Fruit fly (Drosophila melanogaster) whole organism, prepupa: Measurements from ENCODE around the gene mRpL22.

ENCODE experiments used
- Blimp-1 ChIP-seq: fragments of 200-800 bp; sonication (Bioruptor generic); optimal IDR thresholded peaks from 3 replicates; lab custom pipeline; 2017; ENCODE audit warnings: missing biosample characterization, missing genetic modification characterization, mild to moderate bottlenecking, moderate library complexity, missing genetic modification reagents
- CG10631 ChIP-seq: fragments of 200-800 bp; sonication (Bioruptor generic); optimal IDR thresholded peaks from 2 replicates; lab custom pipeline; 2016; ENCODE audit warnings: missing biosample characterization, missing genetic modification characterization
- CG10669 ChIP-seq: fragments of 200-800 bp; sonication (Bioruptor generic); optimal IDR thresholded peaks from 3 replicates; lab custom pipeline; 2018; ENCODE audit warnings: missing biosample characterization, mild to moderate bottlenecking, missing genetic modification characterization, moderate library complexity
- CG11294 ChIP-seq: fragments of 200-800 bp; sonication (Bioruptor generic); IDR thresholded peaks from 2 replicates; pipeline ENCODE4 v1.3.6; 2022; ENCODE audit warnings: missing biosample characterization, missing genetic modification characterization
- CG11762 ChIP-seq: fragments of 200-800 bp; sonication (Bioruptor generic); optimal IDR thresholded peaks from 3 replicates; lab custom pipeline; 2016; ENCODE audit warnings: missing biosample characterization, missing genetic modification characterization; ENCODE audit not compliant: insufficient read depth
- CG15336 ChIP-seq: fragments of 200-800 bp; sonication (Bioruptor generic); IDR thresholded peaks from 2 replicates; pipeline ENCODE4 v1.3.6; 2022; ENCODE audit warnings: missing biosample characterization, missing genetic modification characterization
- CG1621 ChIP-seq: fragments of 200-800 bp; sonication (Bioruptor generic); optimal IDR thresholded peaks from 3 replicates; lab custom pipeline; 2018; ENCODE audit warnings: missing biosample characterization, mild to moderate bottlenecking, missing genetic modification characterization
- CG16779 ChIP-seq: fragments of 200-800 bp; sonication (Bioruptor generic); optimal IDR thresholded peaks from 3 replicates; lab custom pipeline; 2017; ENCODE audit warnings: missing biosample characterization, mild to moderate bottlenecking, missing genetic modification characterization
- CG3032 ChIP-seq: fragments of 200-800 bp; optimal IDR thresholded peaks from 2 replicates; lab custom pipeline; 2019; ENCODE audit warnings: missing biosample characterization, mild to moderate bottlenecking, missing genetic modification characterization, moderate library complexity
- CG32006 ChIP-seq: fragments of 200-800 bp; sonication (Bioruptor generic); optimal IDR thresholded peaks from 3 replicates; lab custom pipeline; 2017; ENCODE audit warnings: missing biosample characterization, mild to moderate bottlenecking, missing genetic modification characterization
- CG34406 ChIP-seq: fragments of 200-800 bp; sonication (Bioruptor generic); optimal IDR thresholded peaks from 3 replicates; lab custom pipeline; 2016; ENCODE audit warnings: missing biosample characterization, missing genetic modification characterization
- CG3919 ChIP-seq: fragments of 200-800 bp; sonication (Bioruptor generic); optimal IDR thresholded peaks from 3 replicates; lab custom pipeline; 2016; ENCODE audit warnings: missing biosample characterization, missing genetic modification characterization
- CG4318 ChIP-seq: fragments of 200-800 bp; sonication (Bioruptor generic); optimal IDR thresholded peaks from 3 replicates; lab custom pipeline; 2017; ENCODE audit warnings: missing biosample characterization, mild to moderate bottlenecking, missing genetic modification characterization
- CG6163 ChIP-seq: fragments of 200-800 bp; sonication (Bioruptor generic); IDR thresholded peaks from 3 replicates; pipeline ENCODE4 v1.3.6; 2022; ENCODE audit warnings: missing biosample characterization, missing genetic modification characterization
- CG6276 ChIP-seq: fragments of 200-800 bp; sonication (Bioruptor generic); optimal IDR thresholded peaks from 2 replicates; lab custom pipeline; 2017; ENCODE audit warnings: missing biosample characterization, mild to moderate bottlenecking, missing genetic modification characterization
- CG6792 ChIP-seq: fragments of 200-800 bp; sonication (Bioruptor generic); optimal IDR thresholded peaks from 3 replicates; lab custom pipeline; 2016; ENCODE audit warnings: missing biosample characterization, missing genetic modification characterization
- CG6808 ChIP-seq: fragments of 200-800 bp; sonication (Bioruptor generic); optimal IDR thresholded peaks from 3 replicates; lab custom pipeline; 2017; ENCODE audit warnings: missing biosample characterization, missing genetic modification characterization, mild to moderate bottlenecking, moderate library complexity, missing genetic modification reagents
- CG6854 ChIP-seq: fragments of 200-800 bp; sonication (Bioruptor generic); optimal IDR thresholded peaks from 2 replicates; lab custom pipeline; 2017; ENCODE audit warnings: missing biosample characterization, mild to moderate bottlenecking, missing genetic modification characterization
- CG7368 ChIP-seq: fragments of 200-800 bp; sonication (Bioruptor generic); optimal IDR thresholded peaks from 3 replicates; lab custom pipeline; 2016; ENCODE audit warnings: missing biosample characterization, missing genetic modification characterization
- CG8319 ChIP-seq: fragments of 200-800 bp; sonication (Bioruptor generic); optimal IDR thresholded peaks from 3 replicates; lab custom pipeline; 2016; ENCODE audit warnings: missing biosample characterization, missing genetic modification characterization
- CG8632 ChIP-seq: fragments of 200-800 bp; sonication (Bioruptor generic); optimal IDR thresholded peaks from 3 replicates; lab custom pipeline; 2016; ENCODE audit warnings: missing biosample characterization, missing genetic modification characterization
- CG9139 ChIP-seq: fragments of 200-800 bp; sonication (Bioruptor generic); optimal IDR thresholded peaks from 3 replicates; lab custom pipeline; 2017; ENCODE audit warnings: missing biosample characterization, mild to moderate bottlenecking, missing genetic modification characterization
- Eip75B ChIP-seq: fragments of 200-800 bp; sonication (Bioruptor generic); optimal IDR thresholded peaks from 3 replicates; lab custom pipeline; 2016; ENCODE audit warnings: missing biosample characterization, missing genetic modification characterization
- Eip78C ChIP-seq: fragments of 200-800 bp; sonication (Bioruptor generic); peaks from one replicate; lab custom pipeline; 2016; ENCODE audit warnings: missing biosample characterization, missing genetic modification characterization
- Eip93F ChIP-seq: fragments of 200-800 bp; sonication (Bioruptor generic); optimal IDR thresholded peaks from 2 replicates; lab custom pipeline; 2016; ENCODE audit warnings: missing biosample characterization, mild to moderate bottlenecking, missing genetic modification characterization
- Ets21C ChIP-seq: fragments of 200-800 bp; sonication (Bioruptor generic); optimal IDR thresholded peaks from 3 replicates; lab custom pipeline; 2016; ENCODE audit warnings: missing biosample characterization, missing genetic modification characterization
- Ets96B ChIP-seq: fragments of 200-800 bp; optimal IDR thresholded peaks from 2 replicates; lab custom pipeline; 2019; ENCODE audit warnings: missing biosample characterization, mild to moderate bottlenecking, missing genetic modification characterization, moderate library complexity
- Gug ChIP-seq: fragments of 200-800 bp; sonication (Bioruptor generic); IDR thresholded peaks from 2 replicates; pipeline ENCODE4 v1.3.6; 2022; ENCODE audit warnings: missing biosample characterization, missing genetic modification characterization
- Hr38 ChIP-seq: sonication (Bioruptor generic); optimal IDR thresholded peaks from 2 replicates; lab custom pipeline; 2016; ENCODE audit warnings: missing biosample characterization, missing genetic modification characterization
- Hr39 ChIP-seq: fragments of 200-800 bp; sonication (Bioruptor generic); optimal IDR thresholded peaks from 2 replicates; lab custom pipeline; 2016; ENCODE audit warnings: missing biosample characterization, missing genetic modification characterization
- Hr4 ChIP-seq: fragments of 200-800 bp; sonication (Bioruptor generic); optimal IDR thresholded peaks from 3 replicates; lab custom pipeline; 2016; ENCODE audit warnings: missing biosample characterization, missing genetic modification characterization
- Lpt ChIP-seq: fragments of 200-800 bp; sonication (Bioruptor generic); optimal IDR thresholded peaks from 3 replicates; lab custom pipeline; 2016; ENCODE audit warnings: missing biosample characterization, missing genetic modification characterization
- Met ChIP-seq: fragments of 200-800 bp; sonication (Bioruptor generic); optimal IDR thresholded peaks from 3 replicates; lab custom pipeline; 2016; ENCODE audit warnings: missing biosample characterization, missing genetic modification characterization
- OdsH ChIP-seq: fragments of 200-800 bp; sonication (Bioruptor generic); optimal IDR thresholded peaks from 3 replicates; lab custom pipeline; 2016; ENCODE audit warnings: missing biosample characterization, missing genetic modification characterization
- Smox ChIP-seq: fragments of 200-800 bp; sonication (Bioruptor generic); optimal IDR thresholded peaks from 3 replicates; lab custom pipeline; 2016; ENCODE audit warnings: missing biosample characterization, missing genetic modification characterization
- Sox102F ChIP-seq: fragments of 200-800 bp; sonication (Bioruptor generic); optimal IDR thresholded peaks from 2 replicates; lab custom pipeline; 2016; ENCODE audit warnings: missing biosample characterization, mild to moderate bottlenecking, missing genetic modification characterization
- Sox15 ChIP-seq: fragments of 200-800 bp; sonication (Bioruptor generic); optimal IDR thresholded peaks from 3 replicates; lab custom pipeline; 2016; ENCODE audit warnings: missing biosample characterization, missing genetic modification characterization
- acj6 ChIP-seq: fragments of 200-800 bp; sonication (Bioruptor generic); optimal IDR thresholded peaks from 3 replicates; lab custom pipeline; 2016; ENCODE audit warnings: missing biosample characterization, missing genetic modification characterization
- cyc ChIP-seq: fragments of 200-800 bp; sonication (Bioruptor generic); optimal IDR thresholded peaks from 3 replicates; lab custom pipeline; 2016; ENCODE audit warnings: missing biosample characterization, missing genetic modification characterization
- dac ChIP-seq: fragments of 200-800 bp; sonication (Bioruptor generic); optimal IDR thresholded peaks from 2 replicates; lab custom pipeline; 2017; ENCODE audit warnings: missing biosample characterization, mild to moderate bottlenecking, missing genetic modification characterization
- dsx ChIP-seq: fragments of 200-800 bp; optimal IDR thresholded peaks from 3 replicates; lab custom pipeline; 2019; ENCODE audit warnings: missing biosample characterization, mild to moderate bottlenecking, missing genetic modification characterization, moderate library complexity; ENCODE audit not compliant: poor library complexity, severe bottlenecking
- eg ChIP-seq: fragments of 200-800 bp; sonication (Bioruptor generic); IDR thresholded peaks from 3 replicates; pipeline ENCODE4 v1.3.6; 2022; ENCODE audit warnings: missing biosample characterization, missing genetic modification characterization
- esn ChIP-seq: fragments of 200-800 bp; sonication (Bioruptor generic); optimal IDR thresholded peaks from 2 replicates; lab custom pipeline; 2016; ENCODE audit warnings: missing biosample characterization, mild to moderate bottlenecking, missing genetic modification characterization, moderate library complexity
- fd85E ChIP-seq: fragments of 200-800 bp; sonication (Bioruptor generic); optimal IDR thresholded peaks from 3 replicates; lab custom pipeline; 2016; ENCODE audit warnings: missing biosample characterization, missing genetic modification characterization
- fkh ChIP-seq: fragments of 200-800 bp; sonication (Bioruptor generic); optimal IDR thresholded peaks from 3 replicates; lab custom pipeline; 2017; ENCODE audit warnings: missing biosample characterization, mild to moderate bottlenecking, missing genetic modification characterization, moderate library complexity
- lz ChIP-seq: fragments of 200-800 bp; sonication (Bioruptor generic); optimal IDR thresholded peaks from 3 replicates; lab custom pipeline; 2016; ENCODE audit warnings: missing biosample characterization, missing genetic modification characterization
- pdm3 ChIP-seq: fragments of 200-800 bp; sonication (Bioruptor generic); optimal IDR thresholded peaks from 3 replicates; lab custom pipeline; 2016; ENCODE audit warnings: missing biosample characterization, missing genetic modification characterization
- salr ChIP-seq, 2 experiments: fragments of 200-800 bp; sonication (Bioruptor generic); optimal IDR thresholded peaks; 3 replicates each; lab custom pipeline; 2016 to 2018; ENCODE audit warnings: missing biosample characterization in 2 of 2, missing genetic modification characterization in 2 of 2, mild to moderate bottlenecking in 1 of 2
- spab ChIP-seq: fragments of 200-800 bp; sonication (Bioruptor generic); optimal IDR thresholded peaks from 2 replicates; lab custom pipeline; 2017; ENCODE audit warnings: missing biosample characterization, mild to moderate bottlenecking, missing genetic modification characterization, missing genetic modification reagents
- ss ChIP-seq, 2 experiments: fragments of 200-800 bp; sonication (Bioruptor generic); optimal IDR thresholded peaks; 2 replicates in 1 of 2; 3 replicates in 1 of 2; lab custom pipeline; 2017 to 2018; ENCODE audit warnings: mild to moderate bottlenecking in 2 of 2, missing biosample characterization in 2 of 2, missing genetic modification characterization in 2 of 2, moderate library complexity in 1 of 2
- svp ChIP-seq: fragments of 200-800 bp; sonication (Bioruptor generic); peaks from one replicate; lab custom pipeline; 2016; ENCODE audit warnings: missing biosample characterization, missing genetic modification characterization
- vri ChIP-seq: fragments of 200-800 bp; sonication (Bioruptor generic); optimal IDR thresholded peaks from 3 replicates; lab custom pipeline; 2016; ENCODE audit warnings: missing biosample characterization, mild to moderate bottlenecking, missing genetic modification characterization

mRpL22 gene

dm6 chrX:16778138-16778672 is 5.5 kb upstream of the mRpL22 start:
- no peak for TF ChIP-seq CG6808
- TF ChIP-seq esn (GFP tag; lab: Kevin White, UChicago) = no peak
- TF ChIP-seq salr (GFP tag; optimal IDR thresholded peaks at IDR 0.05; lab: Kevin White, UChicago) = peak in 1 of 2 experiments; percentile 0
- TF ChIP-seq Eip78C (GFP tag; lab: Kevin White, UChicago) = peak; percentile 76
- no peak for TF ChIP-seq CG1621
- no peak for TF ChIP-seq CG9139 (GFP tag; lab: Kevin White, UChicago)
- peak; percentile 29 for TF ChIP-seq Hr4 (GFP tag; lab: Kevin White, UChicago)
- no peak for TF ChIP-seq Ets21C
- TF ChIP-seq Lpt (GFP tag; lab: Kevin White, UChicago) = no peak
- peak; percentile 96 for TF ChIP-seq svp (GFP tag; lab: Kevin White, UChicago)
- TF ChIP-seq CG8319 (GFP tag; lab: Kevin White, UChicago) = no peak
- TF ChIP-seq Hr39 (GFP tag; lab: Kevin White, UChicago) = no peak
- no peak for TF ChIP-seq CG4318
- TF ChIP-seq Met (GFP tag; lab: Kevin White, UChicago) = no peak
- TF ChIP-seq pdm3 = peak; percentile 32
- TF ChIP-seq vri (GFP tag; lab: Kevin White, UChicago) = no peak
- TF ChIP-seq Sox102F = no peak
- no peak for TF ChIP-seq acj6 (GFP tag; lab: Kevin White, UChicago)
- TF ChIP-seq CG6854 = no peak
- no peak for TF ChIP-seq CG8632 (GFP tag; lab: Kevin White, UChicago)
- TF ChIP-seq Blimp-1 (GFP tag; lab: Kevin White, UChicago) = no peak
- no peak for TF ChIP-seq Sox15 (GFP tag; lab: Kevin White, UChicago)
- TF ChIP-seq CG34406 = no peak
- no peak for TF ChIP-seq cyc (GFP tag; lab: Kevin White, UChicago)
- TF ChIP-seq ss (GFP tag; optimal IDR thresholded peaks at IDR 0.05; lab: Kevin White, UChicago) = no peak
- no peak for TF ChIP-seq lz
- peak; percentile 25 for TF ChIP-seq dsx (GFP tag; lab: Kevin White, UChicago)
- no peak for TF ChIP-seq Hr38 (GFP tag; lab: Kevin White, UChicago)
- TF ChIP-seq CG11762 (GFP tag; lab: Kevin White, UChicago) = no peak
- no peak for TF ChIP-seq fkh (GFP tag; lab: Kevin White, UChicago)
- TF ChIP-seq Gug = no peak
- TF ChIP-seq CG6163 = no peak; the same call in 2 of the 3 replicates
- TF ChIP-seq spab = no peak
- peak; percentile 40 for TF ChIP-seq CG6276
- TF ChIP-seq Eip75B (GFP tag; lab: Kevin White, UChicago) = no peak
- TF ChIP-seq CG7368 (GFP tag; lab: Kevin White, UChicago) = no peak
- peak; percentile 56 for TF ChIP-seq CG32006 (GFP tag; lab: Kevin White, UChicago)
- TF ChIP-seq CG15336 (GFP tag; lab: Robert Waterston, UW) = no peak
- no peak for TF ChIP-seq OdsH (GFP tag; lab: Kevin White, UChicago)
- TF ChIP-seq fd85E (GFP tag; lab: Kevin White, UChicago) = no peak
- TF ChIP-seq CG10669 (GFP tag; lab: Kevin White, UChicago) = peak; percentile 13
- peak; percentile 22 for TF ChIP-seq CG3919 (GFP tag; lab: Kevin White, UChicago)
- no peak for TF ChIP-seq CG11294
- no peak for TF ChIP-seq CG16779 (tag; lab: Kevin White, UChicago)
- TF ChIP-seq dac = no peak
- no peak for TF ChIP-seq Smox (GFP tag; lab: Kevin White, UChicago)
- TF ChIP-seq Ets96B = peak; percentile 3
- peak; percentile 3 for TF ChIP-seq CG3032 (tag; lab: Kevin White, UChicago)
- TF ChIP-seq eg (GFP tag; lab: Robert Waterston, UW) = peak; percentile 28; the same call in 1 of the 3 replicates
- TF ChIP-seq CG6792 = no peak
- TF ChIP-seq Eip93F (GFP tag; lab: Kevin White, UChicago) = no peak
- no peak for TF ChIP-seq CG10631
